Fruit fly (Drosophila melanogaster) whole organism, embryonic: Measurements from ENCODE around the gene CG14853.
A peak's percentile ranks its signal among the peaks of the same experiment; 100 is the strongest.

Source experiments
- Atf6 ChIP-seq: fragments of 200-800 bp; sonication (Bioruptor generic); IDR thresholded peaks from 2 replicates; pipeline ENCODE4 v1.3.6; 2022; ENCODE audit warnings: missing biosample characterization, missing genetic modification characterization
- CG10431 ChIP-seq: fragments of 200-800 bp; sonication (Bioruptor generic); optimal IDR thresholded peaks from 3 replicates; lab custom pipeline; 2018; ENCODE audit warnings: missing biosample characterization, mild to moderate bottlenecking, missing genetic modification characterization
- CG10959 ChIP-seq: fragments of 200-800 bp; sonication (Bioruptor generic); IDR thresholded peaks from 2 replicates; pipeline ENCODE4 v1.3.6; 2022; ENCODE audit warnings: missing biosample characterization, missing genetic modification characterization
- CG11723 ChIP-seq: fragments of 200-800 bp; sonication (Bioruptor generic); optimal IDR thresholded peaks from 2 replicates; lab custom pipeline; 2017; ENCODE audit warnings: missing biosample characterization, mild to moderate bottlenecking, missing genetic modification characterization
- CG12071 ChIP-seq: fragments of 200-800 bp; sonication (Bioruptor generic); optimal IDR thresholded peaks from 3 replicates; lab custom pipeline; 2018; ENCODE audit warnings: missing biosample characterization, mild to moderate bottlenecking, missing genetic modification characterization
- CG12299 ChIP-seq: fragments of 200-800 bp; sonication (Bioruptor generic); optimal IDR thresholded peaks from 2 replicates; lab custom pipeline; 2018; ENCODE audit warnings: missing biosample characterization, mild to moderate bottlenecking, missing genetic modification characterization
- CG1529 ChIP-seq: fragments of 200-800 bp; sonication (Bioruptor generic); optimal IDR thresholded peaks from 3 replicates; lab custom pipeline; 2018; ENCODE audit warnings: missing biosample characterization, missing genetic modification characterization
- CG17361 ChIP-seq: fragments of 200-800 bp; sonication (Bioruptor generic); IDR thresholded peaks from 3 replicates; pipeline ENCODE4 v1.3.6; 2022; ENCODE audit warnings: missing biosample characterization, missing genetic modification characterization
- CG18262 ChIP-seq: fragments of 200-800 bp; optimal IDR thresholded peaks from 3 replicates; lab custom pipeline; 2019; ENCODE audit warnings: missing biosample characterization, mild to moderate bottlenecking, missing genetic modification characterization, moderate library complexity
- CG2199 ChIP-seq: fragments of 200-800 bp; sonication (Bioruptor generic); IDR thresholded peaks from 3 replicates; pipeline ENCODE4 v1.3.6; 2022; ENCODE audit warnings: missing biosample characterization, missing genetic modification characterization
- CG2678 ChIP-seq: fragments of 200-800 bp; sonication (Bioruptor generic); optimal IDR thresholded peaks from 3 replicates; lab custom pipeline; 2019; ENCODE audit warnings: missing biosample characterization, mild to moderate bottlenecking, missing genetic modification characterization, moderate library complexity
- CG2889 ChIP-seq: fragments of 200-800 bp; sonication (Bioruptor generic); IDR thresholded peaks from 3 replicates; pipeline ENCODE4 v1.3.6; 2022; ENCODE audit warnings: missing biosample characterization, missing genetic modification characterization
- CG31365 ChIP-seq: fragments of 200-800 bp; sonication (Bioruptor generic); optimal IDR thresholded peaks from 2 replicates; lab custom pipeline; 2018; ENCODE audit warnings: missing biosample characterization, mild to moderate bottlenecking, missing genetic modification characterization
- CG32772 ChIP-seq: fragments of 200-800 bp; sonication (Bioruptor generic); IDR thresholded peaks from 2 replicates; pipeline ENCODE4 v1.3.6; 2022; ENCODE audit warnings: missing biosample characterization, missing genetic modification characterization
- CG4730 ChIP-seq: fragments of 200-800 bp; sonication (Bioruptor generic); IDR thresholded peaks from 2 replicates; pipeline ENCODE4 v1.3.6; 2022; ENCODE audit warnings: missing biosample characterization, missing genetic modification characterization
- CG6175 ChIP-seq: fragments of 200-800 bp; sonication (Bioruptor generic); IDR thresholded peaks from 3 replicates; pipeline ENCODE4 v1.3.6; 2022; ENCODE audit warnings: missing biosample characterization, missing genetic modification characterization
- CG6254 ChIP-seq: fragments of 200-800 bp; sonication (Bioruptor generic); optimal IDR thresholded peaks from 3 replicates; lab custom pipeline; 2017; ENCODE audit warnings: mild to moderate bottlenecking, missing biosample characterization, missing genetic modification reagents, missing genetic modification characterization
- CG7928 ChIP-seq: fragments of 200-800 bp; sonication (Bioruptor generic); optimal IDR thresholded peaks from 2 replicates; lab custom pipeline; 2017; ENCODE audit warnings: missing biosample characterization, mild to moderate bottlenecking, missing genetic modification characterization
- CG8924 ChIP-seq: fragments of 200-800 bp; optimal IDR thresholded peaks from 3 replicates; lab custom pipeline; 2019; ENCODE audit warnings: missing biosample characterization, mild to moderate bottlenecking, missing genetic modification characterization, moderate library complexity
- Fer2 ChIP-seq: fragments of 200-800 bp; sonication (Bioruptor generic); optimal IDR thresholded peaks from 2 replicates; lab custom pipeline; 2018; ENCODE audit warnings: missing biosample characterization, mild to moderate bottlenecking, missing genetic modification characterization, moderate library complexity
- Gsc ChIP-seq: fragments of 200-800 bp; sonication (Bioruptor generic); IDR thresholded peaks from 2 replicates; pipeline ENCODE4 v1.3.6; 2022; ENCODE audit warnings: missing biosample characterization, missing genetic modification characterization
- HHEX ChIP-seq: fragments of 200-800 bp; sonication (Bioruptor generic); optimal IDR thresholded peaks from 3 replicates; lab custom pipeline; 2017; ENCODE audit warnings: missing biosample characterization, mild to moderate bottlenecking, missing genetic modification characterization, missing genetic modification reagents
- Hand ChIP-seq: fragments of 200-800 bp; sonication (Bioruptor generic); optimal IDR thresholded peaks from 2 replicates; lab custom pipeline; 2017; ENCODE audit warnings: mild to moderate bottlenecking, missing biosample characterization, missing genetic modification reagents, missing genetic modification characterization
- Mrtf ChIP-seq: fragments of 200-800 bp; sonication (Bioruptor generic); IDR thresholded peaks from 3 replicates; pipeline ENCODE4 v1.3.6; 2022; ENCODE audit warnings: missing biosample characterization, missing genetic modification characterization
- Oli ChIP-seq: fragments of 200-800 bp; sonication (Bioruptor generic); optimal IDR thresholded peaks from 2 replicates; lab custom pipeline; 2018; ENCODE audit warnings: missing biosample characterization, mild to moderate bottlenecking, missing genetic modification characterization, moderate library complexity
- Ravus ChIP-seq: fragments of 200-800 bp; sonication (Bioruptor generic); IDR thresholded peaks from 2 replicates; pipeline ENCODE4 v1.3.6; 2022; ENCODE audit warnings: missing biosample characterization, missing genetic modification characterization
- Rx ChIP-seq: fragments of 200-800 bp; sonication (Bioruptor generic); IDR thresholded peaks from 2 replicates; pipeline ENCODE4 v1.3.6; 2022; ENCODE audit warnings: missing biosample characterization, missing genetic modification characterization
- Sin3A ChIP-seq: fragments of >200 bp; optimal IDR thresholded peaks from 2 replicates; lab custom pipeline; 2018
- Sox102F ChIP-seq: fragments of 200-800 bp; sonication (Bioruptor generic); optimal IDR thresholded peaks from 2 replicates; lab custom pipeline; 2018; ENCODE audit warnings: missing biosample characterization, mild to moderate bottlenecking, missing genetic modification characterization, moderate library complexity
- Tbp ChIP-seq: fragments of >200 bp; optimal IDR thresholded peaks from 2 replicates; lab custom pipeline; 2018; ENCODE audit warnings: missing biosample characterization, missing genetic modification characterization
- ac ChIP-seq: fragments of 200-800 bp; sonication (Bioruptor generic); optimal IDR thresholded peaks from 3 replicates; lab custom pipeline; 2017; ENCODE audit warnings: missing biosample characterization, mild to moderate bottlenecking, missing genetic modification characterization
- ara ChIP-seq: fragments of 200-800 bp; sonication (Bioruptor generic); IDR thresholded peaks from 2 replicates; pipeline ENCODE4 v1.3.6; 2022; ENCODE audit warnings: missing biosample characterization, missing genetic modification characterization
- ase ChIP-seq: fragments of 200-800 bp; sonication (Bioruptor generic); IDR thresholded peaks from 3 replicates; pipeline ENCODE4 v1.3.6; 2022; ENCODE audit warnings: missing biosample characterization, missing genetic modification characterization
- bcd ChIP-seq: fragments of 200-800 bp; sonication (Bioruptor generic); optimal IDR thresholded peaks from 2 replicates; lab custom pipeline; 2017; ENCODE audit warnings: missing biosample characterization, mild to moderate bottlenecking, missing genetic modification characterization
- bsh ChIP-seq, 2 experiments: fragments of 200-800 bp; sonication (Bioruptor generic); optimal IDR thresholded peaks; 2 replicates each; lab custom pipeline; 2017 to 2018; ENCODE audit warnings: mild to moderate bottlenecking in 2 of 2, missing biosample characterization in 2 of 2, missing genetic modification characterization in 2 of 2, moderate library complexity in 1 of 2
- cad ChIP-seq: fragments of >200 bp; optimal IDR thresholded peaks from 2 replicates; lab custom pipeline; 2017; ENCODE audit warnings: missing biosample characterization, missing genetic modification characterization
- dmrt99B ChIP-seq: fragments of 200-800 bp; sonication (Bioruptor generic); optimal IDR thresholded peaks from 2 replicates; lab custom pipeline; 2018; ENCODE audit warnings: missing biosample characterization, mild to moderate bottlenecking, missing genetic modification characterization, moderate library complexity
- eyg ChIP-seq: fragments of 200-800 bp; sonication (Bioruptor generic); optimal IDR thresholded peaks from 3 replicates; lab custom pipeline; 2016; ENCODE audit warnings: missing biosample characterization, missing genetic modification characterization
- gsb ChIP-seq: fragments of 200-800 bp; sonication (Bioruptor generic); IDR thresholded peaks from 2 replicates; pipeline ENCODE4 v1.3.6; 2022; ENCODE audit warnings: missing biosample characterization, missing genetic modification characterization
- hbn ChIP-seq: fragments of 200-800 bp; sonication (Bioruptor generic); IDR thresholded peaks from 2 replicates; pipeline ENCODE4 v1.3.6; 2022; ENCODE audit warnings: missing biosample characterization, missing genetic modification characterization; ENCODE audit not compliant: partially characterized antibody
- jumu ChIP-seq: fragments of 200-800 bp; sonication (Bioruptor generic); optimal IDR thresholded peaks from 3 replicates; lab custom pipeline; 2016; ENCODE audit warnings: missing biosample characterization, missing genetic modification characterization
- kni ChIP-seq: fragments of 200-800 bp; sonication (Bioruptor generic); optimal IDR thresholded peaks from 3 replicates; lab custom pipeline; 2017; ENCODE audit warnings: mild to moderate bottlenecking, missing biosample characterization, missing genetic modification reagents, missing genetic modification characterization
- maf-S ChIP-seq: fragments of 200-800 bp; sonication (Bioruptor generic); optimal IDR thresholded peaks from 2 replicates; lab custom pipeline; 2016; ENCODE audit warnings: missing biosample characterization, missing genetic modification characterization
- nerfin-1 ChIP-seq: fragments of 200-800 bp; sonication (Bioruptor generic); optimal IDR thresholded peaks from 3 replicates; lab custom pipeline; 2019; ENCODE audit warnings: missing biosample characterization, mild to moderate bottlenecking, missing genetic modification characterization, moderate library complexity
- odd ChIP-seq: fragments of 200-800 bp; sonication (Bioruptor generic); optimal IDR thresholded peaks from 2 replicates; lab custom pipeline; 2017; ENCODE audit warnings: missing biosample characterization, mild to moderate bottlenecking, missing genetic modification characterization
- p53 ChIP-seq: fragments of 200-800 bp; sonication (Bioruptor generic); optimal IDR thresholded peaks from 2 replicates; lab custom pipeline; 2016; ENCODE audit warnings: missing biosample characterization, missing genetic modification characterization
- pnt ChIP-seq: fragments of 200-800 bp; sonication (Bioruptor generic); optimal IDR thresholded peaks from 3 replicates; lab custom pipeline; 2016; ENCODE audit warnings: missing biosample characterization, missing genetic modification characterization
- ttk ChIP-seq: fragments of 200-800 bp; sonication (Bioruptor generic); IDR thresholded peaks from 2 replicates; pipeline ENCODE4 v2.1.2; 2022; ENCODE audit warnings: missing biosample characterization, missing genetic modification characterization
- yki ChIP-seq: fragments of >200 bp; optimal IDR thresholded peaks from 3 replicates; lab custom pipeline; 2018
- zfh1 ChIP-seq: fragments of 200-800 bp; sonication (Bioruptor generic); IDR thresholded peaks from 3 replicates; pipeline ENCODE4 v1.3.6; 2022; ENCODE audit warnings: missing biosample characterization, missing genetic modification characterization

CG14853 gene

DNA sequence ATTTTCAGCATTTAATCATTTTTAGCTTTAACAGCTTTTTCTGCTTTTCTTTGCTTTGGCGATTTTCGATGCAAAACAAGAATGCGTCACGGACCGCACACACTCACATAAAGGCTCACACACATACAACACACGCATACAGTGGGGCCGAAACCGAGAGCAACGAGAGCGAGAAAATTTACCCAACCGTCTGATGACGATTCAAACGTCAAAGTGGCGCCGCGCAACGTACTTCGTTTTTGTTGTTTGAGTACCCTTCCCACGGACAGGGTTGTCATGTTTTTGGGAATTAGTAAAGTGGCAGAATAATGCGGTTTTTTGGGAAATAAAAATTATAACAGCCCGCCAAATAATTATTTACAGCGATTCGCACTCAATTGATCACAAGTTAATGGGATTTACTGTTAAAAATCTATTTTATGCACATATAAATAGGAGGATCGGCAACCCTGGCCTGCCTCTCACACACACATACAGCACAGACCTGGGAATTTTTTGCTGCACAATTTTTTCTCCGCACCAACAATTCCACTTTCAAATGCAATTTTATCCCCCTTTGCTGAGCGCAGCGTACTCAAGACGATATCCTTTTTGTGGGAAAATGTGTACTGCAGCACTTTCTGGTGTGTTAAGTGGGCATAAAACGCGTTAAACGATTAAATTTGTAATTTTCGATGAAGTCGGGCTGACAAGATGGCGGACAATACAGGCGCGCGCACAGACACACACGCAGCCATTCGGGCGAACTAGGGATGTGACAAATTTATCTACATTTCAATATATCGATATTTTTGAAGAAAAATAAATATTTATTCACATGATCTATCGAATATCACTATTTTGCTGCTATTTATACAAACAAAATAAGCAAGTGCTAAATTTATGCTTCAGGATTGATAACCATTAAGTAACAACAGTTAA, 45.8 kb downstream of the CG14853 start (continued):
- TF ChIP-seq zfh1, result peak; percentile 94
- peak; percentile 90 for TF ChIP-seq CG11723
- TF ChIP-seq Mrtf, result peak; percentile 91
- peak; percentile 88 for TF ChIP-seq CG6175 (GFP tag; lab: Robert Waterston, UW)
- TF ChIP-seq odd (GFP tag; lab: Kevin White, UChicago), result peak; percentile 91
- TF ChIP-seq ttk (GFP tag; lab: Robert Waterston, UW), result peak; percentile 88
- TF ChIP-seq ac, result peak; percentile 91
- peak; percentile 86 for TF ChIP-seq eyg (GFP tag; lab: Kevin White, UChicago)
- TF ChIP-seq Oli, result peak; percentile 95
- peak; percentile 91 for TF ChIP-seq kni (GFP tag; lab: Kevin White, UChicago)
- TF ChIP-seq gsb (GFP tag; lab: Robert Waterston, UW), result peak; percentile 87
- TF ChIP-seq bcd (GFP tag; lab: Kevin White, UChicago), result peak; percentile 93
- peak; percentile 70 for TF ChIP-seq Ravus
- TF ChIP-seq bsh (GFP tag; optimal IDR thresholded peaks at IDR 0.05; lab: Kevin White, UChicago), result peak; percentile 74 to 95
- TF ChIP-seq Gsc (GFP tag; lab: Robert Waterston, UW), result no peak
- TF ChIP-seq Rx, result peak; percentile 92
- peak; percentile 86 for TF ChIP-seq CG32772 (GFP tag; lab: Robert Waterston, UW)
- TF ChIP-seq CG8924 (tag; lab: Kevin White, UChicago), result peak; percentile 95
- TF ChIP-seq CG10959 (GFP tag; lab: Robert Waterston, UW), result peak; percentile 89
- TF ChIP-seq CG17361 (GFP tag; lab: Robert Waterston, UW), result peak; percentile 89
- peak; percentile 94 for TF ChIP-seq HHEX (GFP tag; lab: Kevin White, UChicago)
- TF ChIP-seq Sin3A (lab: Kevin White, UChicago), result no peak
- peak; percentile 89 for TF ChIP-seq jumu (GFP tag; lab: Kevin White, UChicago)
- peak; percentile 97 for TF ChIP-seq CG2678 (tag; lab: Kevin White, UChicago)
- peak; percentile 78; the same call in 2 of the 3 replicates for TF ChIP-seq CG2199 (GFP tag; lab: Robert Waterston, UW)
- TF ChIP-seq CG12299 (tag; lab: Kevin White, UChicago), result peak; percentile 90
- peak; percentile 93 for TF ChIP-seq Sox102F (GFP tag; lab: Kevin White, UChicago)
- peak; percentile 89 for TF ChIP-seq nerfin-1 (tag; lab: Kevin White, UChicago)
- no peak for TF ChIP-seq Tbp (GFP tag; lab: Kevin White, UChicago)
- TF ChIP-seq CG4730 (GFP tag; lab: Robert Waterston, UW), result peak; percentile 82
- peak; percentile 93 for TF ChIP-seq CG1529 (GFP tag; lab: Kevin White, UChicago)
- peak; percentile 78 for TF ChIP-seq CG31365 (tag; lab: Kevin White, UChicago)
- peak; percentile 92 for TF ChIP-seq Fer2 (tag; lab: Kevin White, UChicago)
- peak; percentile 87 for TF ChIP-seq pnt (GFP tag; lab: Kevin White, UChicago)
- TF ChIP-seq ase (GFP tag; lab: Robert Waterston, UW), result peak; percentile 86
- TF ChIP-seq CG7928 (GFP tag; lab: Kevin White, UChicago), result peak; percentile 78
- TF ChIP-seq hbn (GFP tag; lab: Robert Waterston, UW), result peak; percentile 30; the same call in 1 of the 2 replicates
- peak; percentile 87 for TF ChIP-seq p53 (GFP tag; lab: Kevin White, UChicago)
- TF ChIP-seq cad (GFP tag; lab: Kevin White, UChicago), result no peak
- TF ChIP-seq CG6254, result peak; percentile 82
- no peak for TF ChIP-seq yki (lab: Kevin White, UChicago)
- peak; percentile 91 for TF ChIP-seq Atf6 (GFP tag; lab: Robert Waterston, UW)
- peak; percentile 94 for TF ChIP-seq CG18262 (tag; lab: Kevin White, UChicago)
- peak; percentile 94 for TF ChIP-seq dmrt99B (tag; lab: Kevin White, UChicago)
- peak; percentile 84 for TF ChIP-seq CG2889 (GFP tag; lab: Robert Waterston, UW)
- peak; percentile 86 for TF ChIP-seq maf-S (GFP tag; lab: Kevin White, UChicago)
- TF ChIP-seq CG12071, result peak; percentile 91
- TF ChIP-seq ara (GFP tag; lab: Robert Waterston, UW), result peak; percentile 92
- peak; percentile 83 for TF ChIP-seq CG10431 (GFP tag; lab: Kevin White, UChicago)
- peak; percentile 93 for TF ChIP-seq Hand (GFP tag; lab: Kevin White, UChicago)
